Worm (Caenorhabditis elegans) whole organism, young adult: ENCODE measurements around the gene str-111.
A peak's percentile ranks its signal among the peaks of the same experiment; 100 is the strongest.

Experiments
- C06A6.2 ChIP-seq: fragments of 200-800 bp; sonication (Bioruptor generic); conservative IDR thresholded peaks from 2 replicates; pipeline ENCODE4 v1.3.6; 2022; ENCODE audit warnings: missing genetic modification characterization, missing compliant biosample characterization
- F23B12.7 ChIP-seq: sonication (generic microtip); optimal IDR thresholded peaks from 2 replicates; lab custom pipeline; 2017; ENCODE audit warnings: missing genetic modification characterization, mild to moderate bottlenecking, missing compliant biosample characterization, antibody characterized with exemption, moderate library complexity; ENCODE audit not compliant: insufficient read depth
- T26A5.8 ChIP-seq: sonication (generic microtip); optimal IDR thresholded peaks from 2 replicates; lab custom pipeline; 2016; ENCODE audit warnings: missing genetic modification characterization, missing compliant biosample characterization
- Y53F4B.3 ChIP-seq: fragments of 200-800 bp; sonication (Bioruptor generic); IDR thresholded peaks from 2 replicates; pipeline ENCODE4 v1.3.6; 2022; ENCODE audit warnings: missing genetic modification reagents, missing genetic modification characterization, missing compliant biosample characterization
- Y56A3A.18 ChIP-seq: fragments of 200-800 bp; sonication (Bioruptor generic); IDR thresholded peaks from 2 replicates; pipeline ENCODE4 v1.3.6; 2022; ENCODE audit warnings: missing genetic modification reagents, missing genetic modification characterization, missing compliant biosample characterization
- Y79H2A.3 ChIP-seq: fragments of 200-800 bp; sonication (Bioruptor generic); conservative IDR thresholded peaks from 2 replicates; pipeline ENCODE4 v1.3.6; 2022; ENCODE audit warnings: missing genetic modification reagents, missing genetic modification characterization, missing compliant biosample characterization
- aptf-3 ChIP-seq: fragments of 200-800 bp; sonication (Bioruptor generic); IDR thresholded peaks from 2 replicates; pipeline ENCODE4 v1.3.6; 2022; ENCODE audit warnings: missing genetic modification characterization, missing compliant biosample characterization
- attf-5 ChIP-seq: fragments of 200-800 bp; sonication (Bioruptor generic); optimal IDR thresholded peaks from 2 replicates; lab custom pipeline; 2018; ENCODE audit warnings: mild to moderate bottlenecking, missing genetic modification characterization, missing compliant biosample characterization
- attf-6 ChIP-seq: fragments of 200-800 bp; sonication (Bioruptor generic); IDR thresholded peaks from 2 replicates; pipeline ENCODE4 v1.3.6; 2022; ENCODE audit warnings: missing genetic modification reagents, missing genetic modification characterization, missing compliant biosample characterization
- cebp-2 ChIP-seq: fragments of 200-800 bp; sonication (Bioruptor generic); IDR thresholded peaks from 2 replicates; pipeline ENCODE4 v1.3.6; 2022; ENCODE audit warnings: missing genetic modification characterization, missing compliant biosample characterization
- ceh-100 ChIP-seq: fragments of 200-800 bp; sonication (Bioruptor generic); IDR thresholded peaks from 2 replicates; pipeline ENCODE4 v1.3.6; 2022; ENCODE audit warnings: missing genetic modification reagents, missing genetic modification characterization, missing compliant biosample characterization
- ceh-79 ChIP-seq: sonication (generic microtip); optimal IDR thresholded peaks from 2 replicates; lab custom pipeline; 2017; ENCODE audit warnings: mild to moderate bottlenecking, missing genetic modification characterization, missing compliant biosample characterization
- ceh-91 ChIP-seq: fragments of 200-800 bp; sonication (Bioruptor generic); IDR thresholded peaks from 2 replicates; pipeline ENCODE4 v1.3.6; 2022; ENCODE audit warnings: missing genetic modification reagents, missing genetic modification characterization, missing compliant biosample characterization
- chd-7 ChIP-seq: sonication (generic microtip); optimal IDR thresholded peaks from 2 replicates; lab custom pipeline; 2016; ENCODE audit warnings: mild to moderate bottlenecking, missing genetic modification characterization, moderate library complexity, missing compliant biosample characterization
- egl-44 ChIP-seq: fragments of 200-800 bp; sonication (Bioruptor generic); IDR thresholded peaks from 2 replicates; pipeline ENCODE4 v1.3.6; 2022; ENCODE audit warnings: missing genetic modification reagents, missing genetic modification characterization, missing compliant biosample characterization
- hlh-26 ChIP-seq: fragments of 200-800 bp; sonication (Bioruptor generic); conservative IDR thresholded peaks from 2 replicates; pipeline ENCODE4 v1.3.6; 2022; ENCODE audit warnings: missing genetic modification reagents, missing genetic modification characterization, missing compliant biosample characterization
- hmg-20 ChIP-seq: fragments of 200-800 bp; sonication (Bioruptor generic); IDR thresholded peaks from 2 replicates; pipeline ENCODE4 v1.3.6; 2022; ENCODE audit warnings: missing genetic modification reagents, missing genetic modification characterization, missing compliant biosample characterization
- hrde-1 ChIP-seq: sonication (generic microtip); optimal IDR thresholded peaks from 2 replicates; lab custom pipeline; 2016; ENCODE audit warnings: missing genetic modification characterization, mild to moderate bottlenecking, missing compliant biosample characterization, moderate library complexity, missing genotype, missing genetic modification reagents, borderline replicate concordance
- lag-1 ChIP-seq: fragments of 200-800 bp; sonication (Bioruptor generic); IDR thresholded peaks from 2 replicates; pipeline ENCODE4 v1.3.6; 2022; ENCODE audit warnings: missing genetic modification reagents, missing genetic modification characterization, missing compliant biosample characterization
- let-607 ChIP-seq, 2 experiments: fragments of 200-800 bp in 1 of 2; sonication (Bioruptor generic) in 1 of 2; sonication (generic microtip) in 1 of 2; optimal IDR thresholded peaks; 2 replicates each; lab custom pipeline; 2016 to 2018; ENCODE audit warnings: mild to moderate bottlenecking in 2 of 2, missing compliant biosample characterization in 2 of 2, missing genetic modification characterization in 2 of 2, moderate library complexity in 2 of 2, missing genotype in 1 of 2
- lir-1 ChIP-seq: fragments of 200-800 bp; sonication (Bioruptor generic); conservative IDR thresholded peaks from 2 replicates; pipeline ENCODE4 v1.3.6; 2022; ENCODE audit warnings: missing genetic modification reagents, missing genetic modification characterization, missing compliant biosample characterization
- mcd-1 ChIP-seq: fragments of 200-800 bp; sonication (Bioruptor generic); IDR thresholded peaks from 2 replicates; pipeline ENCODE4 v1.3.6; 2022; ENCODE audit warnings: missing genetic modification reagents, missing genetic modification characterization, missing compliant biosample characterization
- mes-4 ChIP-seq: sonication (generic microtip); optimal IDR thresholded peaks from 2 replicates; lab custom pipeline; 2016; ENCODE audit warnings: missing genotype, missing genetic modification characterization, missing compliant biosample characterization
- nfya-2 ChIP-seq: fragments of 200-800 bp; sonication (Bioruptor generic); IDR thresholded peaks from 2 replicates; pipeline ENCODE4 v1.3.6; 2022; ENCODE audit warnings: missing genetic modification reagents, missing genetic modification characterization, missing compliant biosample characterization
- nhr-120 ChIP-seq: fragments of 200-800 bp; sonication (Bioruptor generic); IDR thresholded peaks from 2 replicates; pipeline ENCODE4 v1.3.6; 2022; ENCODE audit warnings: missing genetic modification characterization, missing compliant biosample characterization
- nhr-179 ChIP-seq: sonication (generic microtip); optimal IDR thresholded peaks from 2 replicates; lab custom pipeline; 2016; ENCODE audit warnings: mild to moderate bottlenecking, missing genetic modification characterization, missing compliant biosample characterization
- nhr-27 ChIP-seq: fragments of 200-800 bp; sonication (Bioruptor generic); optimal IDR thresholded peaks from 2 replicates; lab custom pipeline; 2018; ENCODE audit warnings: mild to moderate bottlenecking, missing genetic modification characterization, moderate library complexity, missing compliant biosample characterization
- repo-1 ChIP-seq: sonication (generic microtip); optimal IDR thresholded peaks from 2 replicates; lab custom pipeline; 2017; ENCODE audit warnings: mild to moderate bottlenecking, missing genetic modification characterization, missing compliant biosample characterization
- rpc-1 ChIP-seq, 2 experiments: fragments of 150-350 bp in 1 of 2; sonication (generic microtip) in 1 of 2; optimal IDR thresholded peaks; 2 replicates each; lab custom pipeline; 2014 to 2018; ENCODE audit warnings: missing biosample characterization in 1 of 2, missing genetic modification characterization in 1 of 2, missing genetic modification reagents in 1 of 2, missing genotype in 1 of 2
- sdz-38 ChIP-seq: sonication (generic microtip); optimal IDR thresholded peaks from 2 replicates; lab custom pipeline; 2016; ENCODE audit warnings: missing genotype, missing genetic modification characterization, missing compliant biosample characterization
- snpc-1.3 ChIP-seq: sonication (generic microtip); optimal IDR thresholded peaks from 2 replicates; lab custom pipeline; 2017; ENCODE audit warnings: missing genetic modification characterization, mild to moderate bottlenecking, missing compliant biosample characterization, antibody characterized with exemption, moderate library complexity, missing genotype, missing genetic modification reagents; ENCODE audit not compliant: insufficient read depth
- somi-1 ChIP-seq: fragments of 200-800 bp; sonication (Bioruptor generic); optimal IDR thresholded peaks from 2 replicates; lab custom pipeline; 2018; ENCODE audit warnings: mild to moderate bottlenecking, missing genetic modification characterization, missing compliant biosample characterization
- tbp1 ChIP-seq: fragments of 200-800 bp; sonication (Bioruptor generic); optimal IDR thresholded peaks from 2 replicates; lab custom pipeline; 2018; ENCODE audit warnings: mild to moderate bottlenecking, missing genetic modification characterization, missing compliant biosample characterization
- tlf-1 ChIP-seq: fragments of 200-800 bp; sonication (Bioruptor generic); optimal IDR thresholded peaks from 2 replicates; lab custom pipeline; 2018; ENCODE audit warnings: mild to moderate bottlenecking, missing genetic modification characterization, missing compliant biosample characterization
- unc-130 ChIP-seq: sonication (generic microtip); optimal IDR thresholded peaks from 2 replicates; lab custom pipeline; 2016; ENCODE audit warnings: missing genetic modification reagents, missing genetic modification characterization, missing compliant biosample characterization
- unc-62 ChIP-seq: fragments of 150-350 bp; optimal IDR thresholded peaks from 2 replicates; lab custom pipeline; 2014; ENCODE audit warnings: missing biosample characterization, missing genetic modification reagents, missing genetic modification characterization
- ztf-26 ChIP-seq: sonication (generic microtip); optimal IDR thresholded peaks from 2 replicates; lab custom pipeline; 2017; ENCODE audit warnings: missing genetic modification characterization, missing compliant biosample characterization

The str-111 gene

ce11 chrV:16169026-16169425 is at the start of gene str-111:
Gene str-111, minus strand, starts transcription at chrV:16169126.
- TF ChIP-seq repo-1 (no peak), aptf-3 (GFP tag; lab: Robert Waterston, UW) (no peak), cebp-2 (GFP tag; lab: Robert Waterston, UW) (no peak), hlh-26 (no peak), hmg-20 (GFP tag; lab: Robert Waterston, UW) (no peak)

- TF ChIP-seq tlf-1 (GFP tag; lab: Kevin White, UChicago), result no peak
- no peak for TF ChIP-seq sdz-38 (tag; lab: Kevin White, UChicago)
- no peak for TF ChIP-seq egl-44
- no peak for TF ChIP-seq attf-5 (GFP tag; lab: Kevin White, UChicago)
- TF ChIP-seq, all 124 proteins: peak for 0
Observed at ce11 chrV:16218522-16218921, 49.6 kb upstream of the str-111 start, which contains the start of gene F11A5.15. Gene F11A5.15, minus strand, starts transcription at chrV:16218622.

DNA sequence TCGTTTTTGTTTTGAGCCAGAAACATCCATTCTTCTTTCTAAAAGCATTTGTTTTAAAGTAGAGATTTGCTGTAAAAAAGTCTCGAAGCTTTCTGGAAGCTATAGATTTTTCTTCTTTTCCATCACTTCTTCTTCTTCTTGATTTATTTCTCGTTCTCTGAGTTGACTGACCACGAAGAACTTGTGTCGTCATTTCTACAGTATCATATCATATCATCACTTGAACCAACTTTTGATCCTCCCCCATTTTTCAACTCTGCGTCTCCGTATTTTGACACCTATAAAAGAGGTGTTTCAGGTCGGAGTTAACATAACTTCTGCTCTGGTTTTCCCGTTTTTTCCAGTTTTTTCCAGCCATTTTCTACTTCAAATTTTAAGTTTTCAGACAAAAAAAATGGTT is 45.6 kb upstream of the str-111 start, which contains the start of gene F11A5.9:
F11A5.9 (plus strand) TSS at position 386 of the 400 bp plus-strand sequence.
- TF ChIP-seq F23B12.7 (tag; lab: Kevin White, UChicago), result no peak
- no peak for TF ChIP-seq tbp1 (GFP tag; lab: Kevin White, UChicago)
- no peak for TF ChIP-seq unc-130 (GFP tag; lab: Kevin White, UChicago)
- no peak for TF ChIP-seq cebp-2 (GFP tag; lab: Robert Waterston, UW)
- no peak for TF ChIP-seq unc-62
- no peak for TF ChIP-seq Y79H2A.3 (GFP tag; lab: Robert Waterston, UW)
- TF ChIP-seq mes-4 (tag; lab: Kevin White, UChicago), result no peak
- TF ChIP-seq lir-1 (GFP tag; lab: Robert Waterston, UW), result no peak
- no peak for TF ChIP-seq nhr-120 (GFP tag; lab: Robert Waterston, UW)
- TF ChIP-seq mcd-1 (GFP tag; lab: Robert Waterston, UW), result no peak

ce11 chrV:16213323-16213722 is 44.4 kb upstream of the str-111 start:
- peak; percentile 58; the same call in 1 of the 2 replicates for TF ChIP-seq C06A6.2 (GFP tag; lab: Robert Waterston, UW)
- TF ChIP-seq nhr-179 (tag; lab: Kevin White, UChicago), result no peak
- peak; percentile 30 for TF ChIP-seq somi-1
- no peak for TF ChIP-seq ceh-79 (tag; lab: Kevin White, UChicago)
- TF ChIP-seq ztf-26, result peak; percentile 65
- no peak for TF ChIP-seq mcd-1 (GFP tag; lab: Robert Waterston, UW)
- TF ChIP-seq hrde-1 (tag; lab: Kevin White, UChicago), result no peak
- TF ChIP-seq, all 124 proteins: peak for 3

DNA sequence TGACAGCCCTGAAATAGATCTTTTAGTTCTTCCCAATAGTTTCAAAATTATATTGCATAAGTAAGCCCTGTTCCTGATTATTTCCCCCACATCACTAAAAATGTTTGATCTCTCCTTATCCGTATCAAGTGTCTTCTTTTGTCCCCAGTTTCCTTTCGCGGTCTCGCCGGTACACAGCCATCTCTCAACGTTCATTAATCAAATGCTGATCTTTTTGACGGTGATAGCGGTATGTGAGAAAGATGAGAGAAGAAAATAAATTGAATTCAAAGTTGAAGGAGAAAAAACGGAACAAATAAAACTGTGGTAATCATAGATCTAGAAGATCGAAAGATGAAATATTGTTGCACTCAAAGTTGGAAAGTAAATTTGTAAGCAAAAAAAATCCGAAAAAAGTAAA is 42.8 kb upstream of the str-111 start:
- TF ChIP-seq let-607 (tag; optimal IDR thresholded peaks at IDR 0.05; lab: Kevin White, UChicago) (no peak), attf-5 (GFP tag; lab: Kevin White, UChicago) (no peak), lag-1 (no peak), chd-7 (tag; lab: Kevin White, UChicago) (no peak), Y56A3A.18 (GFP tag; lab: Robert Waterston, UW) (no peak), snpc-1.3 (no peak), rpc-1 (optimal IDR thresholded peaks at IDR 0.05; lab: Kevin White, UChicago) (no peak), rpc-1 (tag; optimal IDR thresholded peaks at IDR 0.05; lab: Kevin White, UChicago) (no peak), ceh-100 (GFP tag; lab: Robert Waterston, UW) (no peak), T26A5.8 (tag; lab: Kevin White, UChicago) (no peak), hrde-1 (tag; lab: Kevin White, UChicago) (no peak), unc-130 (GFP tag; lab: Kevin White, UChicago) (no peak), Y53F4B.3 (no peak), ceh-91 (GFP tag; lab: Robert Waterston, UW) (no peak), nfya-2 (GFP tag; lab: Robert Waterston, UW) (no peak), nhr-27 (tag; lab: Kevin White, UChicago) (no peak), attf-6 (GFP tag; lab: Robert Waterston, UW) (no peak)
